Fruit fly (Drosophila melanogaster) whole organism, prepupa: ENCODE results near the gene CRIF.

Source experiments
- Blimp-1 ChIP-seq: fragments of 200-800 bp; sonication (Bioruptor generic); optimal IDR thresholded peaks from 3 replicates; lab custom pipeline; 2017; ENCODE audit warnings: missing biosample characterization, missing genetic modification characterization, mild to moderate bottlenecking, moderate library complexity, missing genetic modification reagents
- CG11762 ChIP-seq: fragments of 200-800 bp; sonication (Bioruptor generic); optimal IDR thresholded peaks from 3 replicates; lab custom pipeline; 2016; ENCODE audit warnings: missing biosample characterization, missing genetic modification characterization; ENCODE audit not compliant: insufficient read depth
- CG11902 ChIP-seq: fragments of 200-800 bp; sonication (Bioruptor generic); optimal IDR thresholded peaks from 3 replicates; lab custom pipeline; 2016; ENCODE audit warnings: missing biosample characterization, missing genetic modification characterization
- CG15336 ChIP-seq: fragments of 200-800 bp; sonication (Bioruptor generic); IDR thresholded peaks from 2 replicates; pipeline ENCODE4 v1.3.6; 2022; ENCODE audit warnings: missing biosample characterization, missing genetic modification characterization
- CG1621 ChIP-seq: fragments of 200-800 bp; sonication (Bioruptor generic); optimal IDR thresholded peaks from 3 replicates; lab custom pipeline; 2018; ENCODE audit warnings: missing biosample characterization, mild to moderate bottlenecking, missing genetic modification characterization
- CG16779 ChIP-seq: fragments of 200-800 bp; sonication (Bioruptor generic); optimal IDR thresholded peaks from 3 replicates; lab custom pipeline; 2017; ENCODE audit warnings: missing biosample characterization, mild to moderate bottlenecking, missing genetic modification characterization
- CG3032 ChIP-seq: fragments of 200-800 bp; optimal IDR thresholded peaks from 2 replicates; lab custom pipeline; 2019; ENCODE audit warnings: missing biosample characterization, mild to moderate bottlenecking, missing genetic modification characterization, moderate library complexity
- CG31627 ChIP-seq: fragments of 200-800 bp; sonication (Bioruptor generic); optimal IDR thresholded peaks from 3 replicates; lab custom pipeline; 2016; ENCODE audit warnings: missing biosample characterization, missing genetic modification characterization
- CG32006 ChIP-seq: fragments of 200-800 bp; sonication (Bioruptor generic); optimal IDR thresholded peaks from 3 replicates; lab custom pipeline; 2017; ENCODE audit warnings: missing biosample characterization, mild to moderate bottlenecking, missing genetic modification characterization
- CG34406 ChIP-seq: fragments of 200-800 bp; sonication (Bioruptor generic); optimal IDR thresholded peaks from 3 replicates; lab custom pipeline; 2016; ENCODE audit warnings: missing biosample characterization, missing genetic modification characterization
- CG4318 ChIP-seq: fragments of 200-800 bp; sonication (Bioruptor generic); optimal IDR thresholded peaks from 3 replicates; lab custom pipeline; 2017; ENCODE audit warnings: missing biosample characterization, mild to moderate bottlenecking, missing genetic modification characterization
- CG6163 ChIP-seq: fragments of 200-800 bp; sonication (Bioruptor generic); IDR thresholded peaks from 3 replicates; pipeline ENCODE4 v1.3.6; 2022; ENCODE audit warnings: missing biosample characterization, missing genetic modification characterization
- CG6276 ChIP-seq: fragments of 200-800 bp; sonication (Bioruptor generic); optimal IDR thresholded peaks from 2 replicates; lab custom pipeline; 2017; ENCODE audit warnings: missing biosample characterization, mild to moderate bottlenecking, missing genetic modification characterization
- CG6792 ChIP-seq: fragments of 200-800 bp; sonication (Bioruptor generic); optimal IDR thresholded peaks from 3 replicates; lab custom pipeline; 2016; ENCODE audit warnings: missing biosample characterization, missing genetic modification characterization
- CG6854 ChIP-seq: fragments of 200-800 bp; sonication (Bioruptor generic); optimal IDR thresholded peaks from 2 replicates; lab custom pipeline; 2017; ENCODE audit warnings: missing biosample characterization, mild to moderate bottlenecking, missing genetic modification characterization
- CG7368 ChIP-seq: fragments of 200-800 bp; sonication (Bioruptor generic); optimal IDR thresholded peaks from 3 replicates; lab custom pipeline; 2016; ENCODE audit warnings: missing biosample characterization, missing genetic modification characterization
- CG8119 ChIP-seq: fragments of 200-800 bp; sonication (Bioruptor generic); IDR thresholded peaks from 3 replicates; pipeline ENCODE4 v1.3.6; 2022; ENCODE audit warnings: missing biosample characterization, missing genetic modification characterization
- CG8319 ChIP-seq: fragments of 200-800 bp; sonication (Bioruptor generic); optimal IDR thresholded peaks from 3 replicates; lab custom pipeline; 2016; ENCODE audit warnings: missing biosample characterization, missing genetic modification characterization
- CG8632 ChIP-seq: fragments of 200-800 bp; sonication (Bioruptor generic); optimal IDR thresholded peaks from 3 replicates; lab custom pipeline; 2016; ENCODE audit warnings: missing biosample characterization, missing genetic modification characterization
- CG9139 ChIP-seq: fragments of 200-800 bp; sonication (Bioruptor generic); optimal IDR thresholded peaks from 3 replicates; lab custom pipeline; 2017; ENCODE audit warnings: missing biosample characterization, mild to moderate bottlenecking, missing genetic modification characterization
- Eip75B ChIP-seq: fragments of 200-800 bp; sonication (Bioruptor generic); optimal IDR thresholded peaks from 3 replicates; lab custom pipeline; 2016; ENCODE audit warnings: missing biosample characterization, missing genetic modification characterization
- Eip78C ChIP-seq: fragments of 200-800 bp; sonication (Bioruptor generic); peaks from one replicate; lab custom pipeline; 2016; ENCODE audit warnings: missing biosample characterization, missing genetic modification characterization
- Eip93F ChIP-seq: fragments of 200-800 bp; sonication (Bioruptor generic); optimal IDR thresholded peaks from 2 replicates; lab custom pipeline; 2016; ENCODE audit warnings: missing biosample characterization, mild to moderate bottlenecking, missing genetic modification characterization
- Ets21C ChIP-seq: fragments of 200-800 bp; sonication (Bioruptor generic); optimal IDR thresholded peaks from 3 replicates; lab custom pipeline; 2016; ENCODE audit warnings: missing biosample characterization, missing genetic modification characterization
- Hr4 ChIP-seq: fragments of 200-800 bp; sonication (Bioruptor generic); optimal IDR thresholded peaks from 3 replicates; lab custom pipeline; 2016; ENCODE audit warnings: missing biosample characterization, missing genetic modification characterization
- Lpt ChIP-seq: fragments of 200-800 bp; sonication (Bioruptor generic); optimal IDR thresholded peaks from 3 replicates; lab custom pipeline; 2016; ENCODE audit warnings: missing biosample characterization, missing genetic modification characterization
- Met ChIP-seq: fragments of 200-800 bp; sonication (Bioruptor generic); optimal IDR thresholded peaks from 3 replicates; lab custom pipeline; 2016; ENCODE audit warnings: missing biosample characterization, missing genetic modification characterization
- Smox ChIP-seq: fragments of 200-800 bp; sonication (Bioruptor generic); optimal IDR thresholded peaks from 3 replicates; lab custom pipeline; 2016; ENCODE audit warnings: missing biosample characterization, missing genetic modification characterization
- Sox102F ChIP-seq: fragments of 200-800 bp; sonication (Bioruptor generic); optimal IDR thresholded peaks from 2 replicates; lab custom pipeline; 2016; ENCODE audit warnings: missing biosample characterization, mild to moderate bottlenecking, missing genetic modification characterization
- Sox14 ChIP-seq: fragments of 200-800 bp; sonication (Bioruptor generic); optimal IDR thresholded peaks from 3 replicates; lab custom pipeline; 2016; ENCODE audit warnings: missing biosample characterization, missing genetic modification characterization
- Sox15 ChIP-seq: fragments of 200-800 bp; sonication (Bioruptor generic); optimal IDR thresholded peaks from 3 replicates; lab custom pipeline; 2016; ENCODE audit warnings: missing biosample characterization, missing genetic modification characterization
- achi ChIP-seq: fragments of 200-800 bp; sonication (Bioruptor generic); optimal IDR thresholded peaks from 3 replicates; lab custom pipeline; 2016; ENCODE audit warnings: missing biosample characterization, missing genetic modification characterization
- dac ChIP-seq: fragments of 200-800 bp; sonication (Bioruptor generic); optimal IDR thresholded peaks from 2 replicates; lab custom pipeline; 2017; ENCODE audit warnings: missing biosample characterization, mild to moderate bottlenecking, missing genetic modification characterization
- dsx ChIP-seq: fragments of 200-800 bp; optimal IDR thresholded peaks from 3 replicates; lab custom pipeline; 2019; ENCODE audit warnings: missing biosample characterization, mild to moderate bottlenecking, missing genetic modification characterization, moderate library complexity; ENCODE audit not compliant: poor library complexity, severe bottlenecking
- eg ChIP-seq: fragments of 200-800 bp; sonication (Bioruptor generic); IDR thresholded peaks from 3 replicates; pipeline ENCODE4 v1.3.6; 2022; ENCODE audit warnings: missing biosample characterization, missing genetic modification characterization
- esn ChIP-seq: fragments of 200-800 bp; sonication (Bioruptor generic); optimal IDR thresholded peaks from 2 replicates; lab custom pipeline; 2016; ENCODE audit warnings: missing biosample characterization, mild to moderate bottlenecking, missing genetic modification characterization, moderate library complexity
- fd59A ChIP-seq: fragments of 200-800 bp; sonication (Bioruptor generic); optimal IDR thresholded peaks from 2 replicates; lab custom pipeline; 2017; ENCODE audit warnings: missing biosample characterization, mild to moderate bottlenecking, missing genetic modification characterization, missing genetic modification reagents
- fkh ChIP-seq: fragments of 200-800 bp; sonication (Bioruptor generic); optimal IDR thresholded peaks from 3 replicates; lab custom pipeline; 2017; ENCODE audit warnings: missing biosample characterization, mild to moderate bottlenecking, missing genetic modification characterization, moderate library complexity
- lz ChIP-seq: fragments of 200-800 bp; sonication (Bioruptor generic); optimal IDR thresholded peaks from 3 replicates; lab custom pipeline; 2016; ENCODE audit warnings: missing biosample characterization, missing genetic modification characterization
- net ChIP-seq: fragments of 200-800 bp; sonication (Bioruptor generic); optimal IDR thresholded peaks from 3 replicates; lab custom pipeline; 2016; ENCODE audit warnings: missing biosample characterization, missing genetic modification characterization
- pdm3 ChIP-seq: fragments of 200-800 bp; sonication (Bioruptor generic); optimal IDR thresholded peaks from 3 replicates; lab custom pipeline; 2016; ENCODE audit warnings: missing biosample characterization, missing genetic modification characterization
- salr ChIP-seq, 2 experiments: fragments of 200-800 bp; sonication (Bioruptor generic); optimal IDR thresholded peaks; 3 replicates each; lab custom pipeline; 2016 to 2018; ENCODE audit warnings: missing biosample characterization in 2 of 2, missing genetic modification characterization in 2 of 2, mild to moderate bottlenecking in 1 of 2
- ss ChIP-seq, 2 experiments: fragments of 200-800 bp; sonication (Bioruptor generic); optimal IDR thresholded peaks; 2 replicates in 1 of 2; 3 replicates in 1 of 2; lab custom pipeline; 2017 to 2018; ENCODE audit warnings: mild to moderate bottlenecking in 2 of 2, missing biosample characterization in 2 of 2, missing genetic modification characterization in 2 of 2, moderate library complexity in 1 of 2
- svp ChIP-seq: fragments of 200-800 bp; sonication (Bioruptor generic); peaks from one replicate; lab custom pipeline; 2016; ENCODE audit warnings: missing biosample characterization, missing genetic modification characterization
- vri ChIP-seq: fragments of 200-800 bp; sonication (Bioruptor generic); optimal IDR thresholded peaks from 3 replicates; lab custom pipeline; 2016; ENCODE audit warnings: missing biosample characterization, mild to moderate bottlenecking, missing genetic modification characterization

The CRIF gene

DNA sequence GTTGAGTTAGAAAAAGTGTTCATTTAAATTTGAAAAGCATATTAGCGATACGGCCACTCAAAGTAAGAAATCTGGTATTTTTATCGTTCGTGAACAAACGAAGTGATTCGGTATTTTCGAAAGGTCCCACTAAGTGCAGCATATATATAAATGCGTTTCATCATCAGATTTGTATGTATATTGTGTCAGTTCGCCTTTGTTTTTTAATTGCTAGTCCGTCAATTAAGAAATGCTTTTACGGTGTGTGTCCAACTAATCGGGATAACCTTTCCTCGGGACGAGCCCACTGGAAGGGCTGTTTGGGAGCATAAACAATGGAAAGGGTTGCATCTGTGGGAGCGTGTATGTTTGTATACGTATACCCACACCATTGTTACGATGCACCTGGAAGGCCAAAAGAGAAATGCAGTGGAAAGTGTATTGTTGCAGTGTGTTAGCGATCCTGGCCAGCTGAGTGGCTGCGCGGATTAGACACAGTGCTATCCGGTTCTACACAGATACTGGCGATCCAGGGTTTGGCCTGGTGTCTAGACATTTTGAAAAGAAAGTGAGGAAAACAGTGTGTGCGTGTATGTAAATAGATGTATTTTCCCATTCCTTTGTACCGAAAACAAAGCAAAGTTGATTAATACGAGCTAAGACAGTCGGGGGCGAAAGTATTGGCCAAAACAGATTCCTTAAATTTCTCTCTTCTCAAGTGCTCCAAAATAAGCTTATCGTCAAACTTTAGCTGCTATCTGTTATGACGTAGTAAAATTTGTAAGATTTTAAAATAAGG, 45.5 kb downstream of the CRIF start, which contains the start of gene CG7611:
Gene CG7611 (plus strand): TSS at position 128 of the 778 bp plus-strand sequence.
- TF ChIP-seq Sox14 (GFP tag; lab: Kevin White, UChicago) = peak; percentile 59
- no peak for TF ChIP-seq Sox15
- TF ChIP-seq CG6792 (GFP tag; lab: Kevin White, UChicago) = no peak
- TF ChIP-seq CG3032 (tag; lab: Kevin White, UChicago) = no peak
- TF ChIP-seq CG8632 (GFP tag; lab: Kevin White, UChicago) = no peak
- TF ChIP-seq Smox (GFP tag; lab: Kevin White, UChicago) = no peak
- peak in 1 of 2 experiments; percentile 39 for TF ChIP-seq ss (GFP tag; optimal IDR thresholded peaks at IDR 0.05; lab: Kevin White, UChicago)
- no peak for TF ChIP-seq lz (GFP tag; lab: Kevin White, UChicago)
- peak; percentile 54 for TF ChIP-seq Eip78C (GFP tag; lab: Kevin White, UChicago)
- no peak for TF ChIP-seq Sox102F (GFP tag; lab: Kevin White, UChicago)
- TF ChIP-seq CG4318 (GFP tag; lab: Kevin White, UChicago) = no peak
- no peak for TF ChIP-seq CG32006 (GFP tag; lab: Kevin White, UChicago)
- no peak for TF ChIP-seq fd59A (GFP tag; lab: Kevin White, UChicago)
- TF ChIP-seq CG6163 (GFP tag; lab: Robert Waterston, UW) = no peak
- no peak for TF ChIP-seq CG11902 (GFP tag; lab: Kevin White, UChicago)
- no peak for TF ChIP-seq pdm3 (GFP tag; lab: Kevin White, UChicago)
- peak; percentile 35 for TF ChIP-seq vri (GFP tag; lab: Kevin White, UChicago)
- no peak for TF ChIP-seq CG7368 (GFP tag; lab: Kevin White, UChicago)
- no peak for TF ChIP-seq Eip93F (GFP tag; lab: Kevin White, UChicago)
- no peak for TF ChIP-seq Eip75B
- TF ChIP-seq salr (GFP tag; optimal IDR thresholded peaks at IDR 0.05; lab: Kevin White, UChicago) = no peak
- no peak for TF ChIP-seq CG15336 (GFP tag; lab: Robert Waterston, UW)
- TF ChIP-seq Lpt (GFP tag; lab: Kevin White, UChicago) = no peak
- no peak for TF ChIP-seq CG1621 (tag; lab: Kevin White, UChicago)
- TF ChIP-seq Blimp-1 (GFP tag; lab: Kevin White, UChicago) = no peak
- no peak for TF ChIP-seq dac (GFP tag; lab: Kevin White, UChicago)
- TF ChIP-seq CG11762 = no peak
- no peak for TF ChIP-seq fkh (GFP tag; lab: Kevin White, UChicago)
- TF ChIP-seq CG9139 (GFP tag; lab: Kevin White, UChicago) = no peak
- no peak for TF ChIP-seq eg (GFP tag; lab: Robert Waterston, UW)
- TF ChIP-seq Met (GFP tag; lab: Kevin White, UChicago) = no peak
- no peak for TF ChIP-seq net (GFP tag; lab: Kevin White, UChicago)
- TF ChIP-seq CG8319 (GFP tag; lab: Kevin White, UChicago) = no peak
- TF ChIP-seq CG6854 (GFP tag; lab: Kevin White, UChicago) = peak; percentile 54
- no peak for TF ChIP-seq CG8119 (GFP tag; lab: Robert Waterston, UW)
- peak; percentile 79 for TF ChIP-seq svp (GFP tag; lab: Kevin White, UChicago)
- TF ChIP-seq dsx (GFP tag; lab: Kevin White, UChicago) = peak; percentile 50
- no peak for TF ChIP-seq CG16779
- no peak for TF ChIP-seq Hr4
- no peak for TF ChIP-seq Ets21C (GFP tag; lab: Kevin White, UChicago)
- TF ChIP-seq CG6276 = no peak
- TF ChIP-seq CG31627 (GFP tag; lab: Kevin White, UChicago) = no peak
- no peak for TF ChIP-seq achi (GFP tag; lab: Kevin White, UChicago)
- no peak for TF ChIP-seq esn
- no peak for TF ChIP-seq CG34406 (GFP tag; lab: Kevin White, UChicago)
